Worm (Caenorhabditis elegans) whole organism, L4 larva: Measurements from ENCODE around the gene R53.4.

Experiments used
- F37D6.2 ChIP-seq: sonication (generic microtip); optimal IDR thresholded peaks from 2 replicates; lab custom pipeline; 2016; ENCODE audit warnings: mild to moderate bottlenecking, missing genetic modification characterization, missing compliant biosample characterization
- F49E8.2 ChIP-seq: sonication (generic microtip); optimal IDR thresholded peaks from 2 replicates; lab custom pipeline; 2016; ENCODE audit warnings: missing compliant biosample characterization, mild to moderate bottlenecking, missing genetic modification characterization, borderline replicate concordance
- Y105C5A.15 ChIP-seq: fragments of 200-800 bp; sonication (Bioruptor generic); IDR thresholded peaks from 2 replicates; pipeline ENCODE4 v1.3.6; 2022; ENCODE audit warnings: missing genetic modification characterization, missing compliant biosample characterization
- Y48G9A.11 ChIP-seq: fragments of 200-800 bp; sonication (Bioruptor generic); IDR thresholded peaks from 2 replicates; pipeline ENCODE4 v1.3.6; 2022; ENCODE audit warnings: missing genetic modification reagents, missing genetic modification characterization, missing compliant biosample characterization
- Y5F2A.4 ChIP-seq: fragments of 200-800 bp; sonication (Bioruptor generic); optimal IDR thresholded peaks from 2 replicates; lab custom pipeline; 2018; ENCODE audit warnings: mild to moderate bottlenecking, missing genetic modification characterization, missing compliant biosample characterization
- ZK337.2 ChIP-seq: fragments of 200-800 bp; sonication (Bioruptor generic); IDR thresholded peaks from 2 replicates; pipeline ENCODE4 v1.3.6; 2022; ENCODE audit warnings: missing genetic modification reagents, missing genetic modification characterization, missing compliant biosample characterization
- ZK546.5 ChIP-seq, 2 experiments: sonication (generic microtip); optimal IDR thresholded peaks; 2 replicates each; lab custom pipeline; 2017; ENCODE audit warnings: missing biosample characterization in 2 of 2, missing genetic modification characterization in 2 of 2
- ceh-20 ChIP-seq: fragments of 200-800 bp; sonication (Bioruptor generic); IDR thresholded peaks from 2 replicates; pipeline ENCODE4 v1.3.6; 2022; ENCODE audit warnings: missing genetic modification reagents, missing genetic modification characterization, missing compliant biosample characterization
- dmd-6 ChIP-seq: fragments of 200-800 bp; sonication (Bioruptor generic); IDR thresholded peaks from 2 replicates; pipeline ENCODE4 v1.3.6; 2022; ENCODE audit warnings: missing genetic modification reagents, missing genetic modification characterization, missing compliant biosample characterization
- fkh-10 ChIP-seq: fragments of 150-350 bp; optimal IDR thresholded peaks from 2 replicates; lab custom pipeline; 2014; ENCODE audit warnings: missing biosample characterization, missing genetic modification reagents, missing genetic modification characterization
- gei-8 ChIP-seq: fragments of 200-800 bp; sonication (Bioruptor generic); optimal IDR thresholded peaks from 2 replicates; lab custom pipeline; 2018; ENCODE audit warnings: mild to moderate bottlenecking, missing genetic modification characterization, missing compliant biosample characterization
- hlh-30 ChIP-seq: sonication (generic microtip); optimal IDR thresholded peaks from 2 replicates; lab custom pipeline; 2017; ENCODE audit warnings: antibody characterized with exemption, mild to moderate bottlenecking, missing genetic modification characterization, missing compliant biosample characterization; ENCODE audit not compliant: insufficient read depth
- mxl-3 ChIP-seq: fragments of 200-800 bp; sonication (Bioruptor generic); optimal IDR thresholded peaks from 2 replicates; lab custom pipeline; 2018; ENCODE audit warnings: mild to moderate bottlenecking, missing genetic modification characterization, missing compliant biosample characterization
- nhr-102 ChIP-seq: sonication (generic microtip); optimal IDR thresholded peaks from 2 replicates; lab custom pipeline; 2016; ENCODE audit warnings: mild to moderate bottlenecking, missing genetic modification characterization, moderate library complexity, missing compliant biosample characterization
- nhr-11 ChIP-seq: fragments of 150-350 bp; optimal IDR thresholded peaks from 2 replicates; lab custom pipeline; 2014; ENCODE audit warnings: missing biosample characterization, missing genetic modification characterization
- nhr-25 ChIP-seq: sonication (generic microtip); optimal IDR thresholded peaks from 2 replicates; lab custom pipeline; 2017; ENCODE audit warnings: missing genetic modification characterization, mild to moderate bottlenecking, missing compliant biosample characterization, antibody characterized with exemption, moderate library complexity, borderline replicate concordance; ENCODE audit not compliant: insufficient read depth
- nhr-48 ChIP-seq: sonication (generic microtip); optimal IDR thresholded peaks from 2 replicates; lab custom pipeline; 2016; ENCODE audit warnings: mild to moderate bottlenecking, missing genetic modification characterization, missing compliant biosample characterization
- nhr-76 ChIP-seq: fragments of 150-350 bp; optimal IDR thresholded peaks from 2 replicates; lab custom pipeline; 2014; ENCODE audit warnings: missing biosample characterization, missing genetic modification characterization
- nhr-77 ChIP-seq: fragments of 150-350 bp; optimal IDR thresholded peaks from 2 replicates; lab custom pipeline; 2014; ENCODE audit warnings: missing biosample characterization, missing genetic modification characterization
- rbr-2 ChIP-seq: sonication (generic microtip); optimal IDR thresholded peaks from 2 replicates; lab custom pipeline; 2016; ENCODE audit warnings: missing genotype, missing genetic modification characterization, missing compliant biosample characterization
- saeg-2 ChIP-seq: fragments of 200-800 bp; sonication (Bioruptor generic); IDR thresholded peaks from 2 replicates; pipeline ENCODE4 v1.3.6; 2022; ENCODE audit warnings: missing genetic modification reagents, missing genetic modification characterization, missing compliant biosample characterization
- skn-1 ChIP-seq: fragments of 150-350 bp; optimal IDR thresholded peaks from 2 replicates; lab custom pipeline; 2014; ENCODE audit warnings: missing biosample characterization, missing genetic modification characterization
- snpc-4 ChIP-seq: fragments of 150-350 bp; optimal IDR thresholded peaks from 2 replicates; lab custom pipeline; 2014; ENCODE audit warnings: missing biosample characterization, missing genetic modification characterization
- tag-97 ChIP-seq: fragments of 200-800 bp; sonication (Bioruptor generic); IDR thresholded peaks from 2 replicates; pipeline ENCODE4 v1.3.6; 2022; ENCODE audit warnings: missing genetic modification characterization, missing compliant biosample characterization
- ztf-7 ChIP-seq: fragments of 150-350 bp; optimal IDR thresholded peaks from 2 replicates; lab custom pipeline; 2014; ENCODE audit warnings: missing biosample characterization, missing genetic modification characterization

R53.4 gene

DNA sequence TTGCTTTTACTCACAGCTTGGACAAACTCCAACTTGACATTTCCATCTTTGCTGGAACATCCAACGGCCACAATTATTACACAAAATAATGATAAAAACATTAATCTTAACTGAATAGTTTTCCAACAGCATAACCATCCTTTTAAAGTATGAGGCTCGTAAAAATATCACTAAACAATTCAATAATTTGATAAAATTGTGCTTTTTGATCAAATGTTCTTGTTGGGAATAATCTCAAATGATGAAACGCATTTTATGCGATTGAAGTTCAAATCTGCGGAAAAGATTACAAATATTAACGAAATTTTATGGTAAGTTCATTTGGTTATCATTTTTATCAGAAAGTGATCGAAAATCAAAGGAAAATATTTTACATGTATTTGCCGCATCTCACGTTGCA is 47.4 kb downstream of the R53.4 start, which contains the start of gene pho-10:
TSS of gene pho-10 (minus strand) at position 101 of the 400 bp plus-strand sequence.
- no peak for TF ChIP-seq Y5F2A.4 (GFP tag; lab: Kevin White, UChicago)
- no peak for TF ChIP-seq dmd-6 (GFP tag; lab: Robert Waterston, UW)
- TF ChIP-seq nhr-48 (tag; lab: Kevin White, UChicago) = no peak
- no peak for TF ChIP-seq Y105C5A.15
- TF ChIP-seq hlh-30 (tag; lab: Kevin White, UChicago) = no peak
- no peak for TF ChIP-seq gei-8 (GFP tag; lab: Kevin White, UChicago)
- no peak for TF ChIP-seq nhr-102 (tag; lab: Kevin White, UChicago)
- no peak for TF ChIP-seq fkh-10 (GFP tag; lab: Kevin White, UChicago)

DNA sequence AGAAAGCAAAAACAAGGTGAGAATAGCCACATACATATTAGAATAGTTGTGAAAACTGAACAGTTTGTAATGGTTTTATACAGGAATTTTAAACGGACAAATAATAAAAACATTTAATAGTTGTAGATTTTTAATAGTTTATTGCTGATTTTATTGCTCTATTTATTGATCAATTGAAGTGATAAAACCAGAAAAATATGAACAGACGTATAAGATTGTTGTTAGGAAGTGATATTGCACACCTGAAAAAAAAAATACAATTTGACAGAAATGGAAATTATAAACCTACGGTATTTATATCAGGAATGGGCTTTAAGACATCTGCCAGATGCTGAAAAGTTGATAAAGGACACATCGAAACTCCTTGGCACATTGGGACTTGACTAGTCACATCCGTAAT is 49.9 kb downstream of the R53.4 start, which contains the start of gene C05C10.8:
TSS of gene C05C10.8 (minus strand) at position 101 of the 400 bp plus-strand sequence.
- TF ChIP-seq ceh-20 (GFP tag; lab: Robert Waterston, UW) (no peak), ZK337.2 (no peak), F37D6.2 (tag; lab: Kevin White, UChicago) (no peak), nhr-77 (tag; lab: Kevin White, UChicago) (no peak), nhr-11 (tag; lab: Kevin White, UChicago) (no peak), ZK546.5 (tag; optimal IDR thresholded peaks at IDR 0.05; lab: Kevin White, UChicago) (no peak), skn-1 (tag; lab: Kevin White, UChicago) (no peak), nhr-102 (tag; lab: Kevin White, UChicago) (no peak), F49E8.2 (tag; lab: Kevin White, UChicago) (no peak), snpc-4 (tag; lab: Kevin White, UChicago) (no peak), nhr-25 (tag; lab: Kevin White, UChicago) (no peak), saeg-2 (GFP tag; lab: Robert Waterston, UW) (no peak), rbr-2 (tag; lab: Kevin White, UChicago) (no peak), ztf-7 (tag; lab: Kevin White, UChicago) (no peak), tag-97 (GFP tag; lab: Robert Waterston, UW) (no peak), Y48G9A.11 (GFP tag; lab: Robert Waterston, UW) (no peak), nhr-76 (tag; lab: Kevin White, UChicago) (no peak), mxl-3 (no peak)
